Worm (Caenorhabditis elegans) whole organism, late embryonic: Measurements from ENCODE around the gene acy-4.

Experiments used
- K02D7.2 ChIP-seq: sonication (generic microtip); optimal IDR thresholded peaks from 2 replicates; lab custom pipeline; 2017; ENCODE audit warnings: mild to moderate bottlenecking, missing genetic modification characterization, missing compliant biosample characterization
- dmd-4 ChIP-seq: sonication (generic microtip); optimal IDR thresholded peaks from 2 replicates; lab custom pipeline; 2016; ENCODE audit warnings: borderline replicate concordance, missing genetic modification characterization, missing compliant biosample characterization
- pha-4 ChIP-seq: fragments of 150-350 bp; optimal IDR thresholded peaks from 2 replicates; lab custom pipeline; 2018; ENCODE audit warnings: missing biosample characterization, missing genetic modification reagents, missing genetic modification characterization
- pqm-1 ChIP-seq: sonication (generic microtip); optimal IDR thresholded peaks from 2 replicates; lab custom pipeline; 2016; ENCODE audit warnings: missing genetic modification characterization, missing compliant biosample characterization
- rnt-1 ChIP-seq: sonication (generic microtip); optimal IDR thresholded peaks from 2 replicates; lab custom pipeline; 2016; ENCODE audit warnings: missing genetic modification characterization, missing compliant biosample characterization
- sox-2 ChIP-seq: fragments of 200-800 bp; sonication (Bioruptor generic); IDR thresholded peaks from 2 replicates; pipeline ENCODE4 v1.3.6; 2022; ENCODE audit warnings: missing genetic modification reagents, missing genetic modification characterization, missing compliant biosample characterization
- unc-42 ChIP-seq: sonication (generic microtip); optimal IDR thresholded peaks from 2 replicates; lab custom pipeline; 2016; ENCODE audit warnings: missing genotype, missing genetic modification characterization, missing compliant biosample characterization
- ztf-16 ChIP-seq: sonication (generic microtip); optimal IDR thresholded peaks from 2 replicates; lab custom pipeline; 2017; ENCODE audit warnings: missing genetic modification characterization, missing compliant biosample characterization

DNA sequence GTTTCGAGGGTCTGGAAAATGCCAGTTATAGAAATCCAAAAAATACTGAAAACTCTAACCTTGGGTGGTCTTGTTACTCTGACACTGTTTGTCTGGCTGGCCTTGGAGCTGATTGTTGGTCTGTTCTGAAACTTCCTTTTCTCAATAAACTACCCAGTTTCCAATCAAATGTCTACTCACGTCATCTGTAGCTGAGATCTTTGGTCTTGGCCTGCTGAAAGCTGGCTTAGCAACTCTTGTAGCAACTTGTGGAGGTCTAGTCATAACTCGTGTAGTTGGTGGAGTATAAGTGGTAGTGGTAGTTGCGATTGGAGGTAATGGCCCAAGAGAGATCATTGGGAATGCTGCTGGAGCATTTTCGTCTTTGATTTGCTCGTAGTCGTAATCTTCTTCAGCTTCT lies 20.5 kb downstream of the acy-4 start:
- TF ChIP-seq unc-42 = no peak
- TF ChIP-seq sox-2 (GFP tag; lab: Robert Waterston, UW) = no peak
- no peak for TF ChIP-seq ztf-16
- no peak for TF ChIP-seq pha-4 (tag; lab: Kevin White, UChicago)
- TF ChIP-seq K02D7.2 (tag; lab: Kevin White, UChicago) = no peak
- no peak for TF ChIP-seq pqm-1
- no peak for TF ChIP-seq rnt-1 (tag; lab: Kevin White, UChicago)
- no peak for TF ChIP-seq dmd-4 (tag; lab: Kevin White, UChicago)
